Worm (Caenorhabditis elegans): ENCODE data around the gene ten-1.

The ten-1 gene

ce11 chrIII:6872534-6873150 lies 51.9 kb downstream of the ten-1 start, which contains the start of gene K04C2.3:
Gene K04C2.3 (plus strand): TSS chrIII:6873089.
- no peak for TF ChIP-seq F13H6.1 (tag; optimal IDR thresholded peaks at IDR 0.05)
- TF ChIP-seq syd-9 (tag; optimal IDR thresholded peaks at IDR 0.05): no peak
- no peak for TF ChIP-seq eyg-1 (tag; optimal IDR thresholded peaks at IDR 0.05)
- no peak for TF ChIP-seq hlh-30 (tag; optimal IDR thresholded peaks at IDR 0.05; ENCODE audit: insufficient read depth)
- no peak for TF ChIP-seq che-1 (tag; optimal IDR thresholded peaks at IDR 0.05)
- no peak for TF ChIP-seq lim-6 (tag; optimal IDR thresholded peaks at IDR 0.05)
- TF ChIP-seq ahr-1 (tag; optimal IDR thresholded peaks at IDR 0.05): no peak
- no peak for TF ChIP-seq rnt-1 (tag; optimal IDR thresholded peaks at IDR 0.05)
- TF ChIP-seq ama-1 (optimal IDR thresholded peaks at IDR 0.05): no peak
- TF ChIP-seq C38D4.7 (GFP tag; optimal IDR thresholded peaks at IDR 0.05): no peak
- TF ChIP-seq K09A11.1 (tag; optimal IDR thresholded peaks at IDR 0.05; ENCODE audit: insufficient read depth): no peak

ce11 chrIII:6873724-6874123 lies 53.0 kb downstream of the ten-1 start:
- TF ChIP-seq npax-4 (tag; optimal IDR thresholded peaks at IDR 0.05): no peak

DNA sequence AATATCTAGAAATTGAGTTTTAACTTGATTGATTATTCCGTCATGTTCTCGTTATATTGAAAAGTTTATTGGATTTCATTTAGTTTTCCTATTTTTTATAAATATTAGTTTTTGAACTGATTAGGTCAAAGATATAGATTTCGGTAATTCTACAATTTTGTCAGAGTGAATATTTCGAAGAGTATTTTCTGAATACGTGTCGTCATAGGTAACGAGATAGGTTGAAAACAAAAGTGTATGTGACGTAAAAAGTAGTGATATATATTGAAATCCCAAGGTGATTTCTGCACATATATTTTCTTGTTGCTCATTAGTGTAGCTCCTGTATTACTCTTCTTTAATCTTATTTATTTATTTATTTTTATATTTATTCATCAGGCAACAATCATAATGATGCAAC lies 60.1 kb downstream of the ten-1 start, which contains the start of gene K04C2.7:
TSS of gene K04C2.7 (plus strand) at position 301 of the 400 bp plus-strand sequence.
- no peak for TF ChIP-seq K09A11.1 (tag; optimal IDR thresholded peaks at IDR 0.05; ENCODE audit: insufficient read depth)
- TF ChIP-seq pqm-1 (tag; optimal IDR thresholded peaks at IDR 0.05): no peak
- no peak for TF ChIP-seq sdc-2 (tag; optimal IDR thresholded peaks at IDR 0.05)

- TF ChIP-seq sdc-2 (tag; optimal IDR thresholded peaks at IDR 0.05) (no peak), madf-2 (tag; optimal IDR thresholded peaks at IDR 0.05) (no peak), nhr-11 (tag; optimal IDR thresholded peaks at IDR 0.05) (no peak), zip-5 (tag; optimal IDR thresholded peaks at IDR 0.05) (no peak), pat-9 (tag; optimal IDR thresholded peaks at IDR 0.05) (no peak), rnt-1 (tag; optimal IDR thresholded peaks at IDR 0.05) (no peak), che-1 (tag; optimal IDR thresholded peaks at IDR 0.05) (no peak)
Observed at ce11 chrIII:6881745-6882144, 61.0 kb downstream of the ten-1 start.

DNA sequence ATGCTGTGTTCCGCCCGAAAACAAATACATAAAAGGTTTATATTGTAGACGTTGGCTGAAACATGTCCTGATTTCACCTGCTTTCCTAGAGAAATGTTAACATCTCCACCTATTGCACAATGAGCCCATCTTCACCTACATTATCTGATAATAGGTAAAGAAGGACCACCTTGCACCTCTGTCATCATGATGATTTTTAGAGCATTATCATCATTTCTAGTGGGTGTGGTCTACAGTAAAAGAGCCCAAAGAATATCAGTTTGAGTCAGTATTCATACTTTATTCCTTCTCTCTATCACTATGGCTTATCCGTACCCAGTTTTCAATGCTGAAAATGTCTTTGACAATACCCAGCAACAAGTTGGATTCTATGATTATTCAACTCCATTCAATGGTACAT lies 63.5 kb downstream of the ten-1 start, which contains the start of gene med-2:
TSS of gene med-2 (plus strand) at position 301 of the 400 bp plus-strand sequence.
- no peak for TF ChIP-seq tbx-7 (tag; optimal IDR thresholded peaks at IDR 0.05)
- TF ChIP-seq pat-9 (tag; optimal IDR thresholded peaks at IDR 0.05): no peak
- no peak for TF ChIP-seq ceh-9 (tag; optimal IDR thresholded peaks at IDR 0.05)
- TF ChIP-seq ceh-6 (GFP tag; optimal IDR thresholded peaks at IDR 0.05): no peak
- TF ChIP-seq ceh-19 (GFP tag; optimal IDR thresholded peaks at IDR 0.05): no peak
- no peak for TF ChIP-seq F13H6.1 (tag; optimal IDR thresholded peaks at IDR 0.05)
- TF ChIP-seq pha-2 (tag; optimal IDR thresholded peaks at IDR 0.05): no peak
- no peak for TF ChIP-seq K02D7.2 (tag; optimal IDR thresholded peaks at IDR 0.05)
- TF ChIP-seq unc-55 (GFP tag; optimal IDR thresholded peaks at IDR 0.05): no peak
- TF ChIP-seq ceh-31 (tag; optimal IDR thresholded peaks at IDR 0.05): no peak
- TF ChIP-seq odd-2 (tag; optimal IDR thresholded peaks at IDR 0.05): no peak
- TF ChIP-seq hlh-6 (tag; optimal IDR thresholded peaks at IDR 0.05): no peak
- TF ChIP-seq ceh-30 (tag; optimal IDR thresholded peaks at IDR 0.05): no peak

DNA sequence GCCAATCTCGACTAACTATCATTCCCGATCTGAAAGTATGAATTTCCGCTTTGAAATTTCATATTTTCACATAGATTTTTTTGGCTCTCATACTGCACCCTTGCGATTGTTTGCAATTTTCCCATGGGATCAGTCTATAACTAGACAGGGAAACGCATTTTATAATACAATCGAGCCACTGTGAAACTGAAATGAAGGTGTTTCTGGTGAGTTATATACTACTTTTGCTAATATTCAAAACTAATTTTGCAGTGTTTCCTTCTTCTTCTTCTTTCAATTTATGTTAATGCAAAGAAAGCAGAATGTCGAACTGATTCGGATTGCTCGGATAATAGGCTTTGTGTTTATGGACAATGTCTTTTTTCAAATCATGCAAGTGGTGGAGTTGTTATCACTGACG lies 65.2 kb downstream of the ten-1 start:
- no peak for TF ChIP-seq tbx-2 (tag; optimal IDR thresholded peaks at IDR 0.05)
- no peak for TF ChIP-seq ceh-30 (tag; optimal IDR thresholded peaks at IDR 0.05)
- no peak for TF ChIP-seq ttx-3 (tag; optimal IDR thresholded peaks at IDR 0.05)
- no peak for TF ChIP-seq ceh-6 (GFP tag; optimal IDR thresholded peaks at IDR 0.05)
- TF ChIP-seq K09A11.1 (tag; optimal IDR thresholded peaks at IDR 0.05; ENCODE audit: insufficient read depth): no peak
- TF ChIP-seq ets-4 (tag; optimal IDR thresholded peaks at IDR 0.05): no peak
- no peak for TF ChIP-seq odd-2 (tag; optimal IDR thresholded peaks at IDR 0.05)
- no peak for TF ChIP-seq elt-2 (tag; optimal IDR thresholded peaks at IDR 0.05)
- TF ChIP-seq mec-3 (tag; optimal IDR thresholded peaks at IDR 0.05; ENCODE audit: borderline replicate concordance): no peak
- TF ChIP-seq unc-42 (tag; optimal IDR thresholded peaks at IDR 0.05): no peak
- TF ChIP-seq che-1 (tag; optimal IDR thresholded peaks at IDR 0.05): no peak
- TF ChIP-seq ceh-19 (GFP tag; optimal IDR thresholded peaks at IDR 0.05): no peak
- no peak for TF ChIP-seq eyg-1 (tag; optimal IDR thresholded peaks at IDR 0.05)

Measured in whole organism, late embryonic.